Worm (Caenorhabditis elegans): ENCODE measurements around the gene C32D5.8.

Gene C32D5.8

DNA sequence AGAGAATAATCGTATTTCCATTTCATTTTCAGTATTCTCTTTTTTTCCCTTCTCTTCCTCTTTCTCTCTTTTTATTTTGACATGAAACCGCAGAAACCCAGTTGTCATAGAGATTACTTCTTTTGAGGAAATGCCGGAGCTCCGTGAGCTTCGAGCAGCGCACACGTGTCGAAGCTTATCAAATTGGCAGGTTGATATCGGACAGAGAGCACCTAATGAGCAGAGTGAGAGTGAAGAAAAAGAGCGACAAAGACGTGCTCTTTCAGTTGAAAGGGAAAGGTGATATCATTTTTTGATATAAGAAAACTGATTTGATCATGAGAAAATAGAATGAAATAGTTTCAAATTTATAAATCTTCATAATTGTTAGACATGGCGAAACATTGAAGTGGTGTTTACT lies 10.4 kb downstream of the C32D5.8 start, which contains the start of gene C32D5.14:
C32D5.14 (plus strand) TSS at position 131 of the 400 bp plus-strand sequence.
- TF ChIP-seq skn-1 (tag; optimal IDR thresholded peaks at IDR 0.05) (no peak), sem-4 (tag; optimal IDR thresholded peaks at IDR 0.05) (no peak), Y55F3AM.14 (GFP tag; optimal IDR thresholded peaks at IDR 0.05) (no peak), peb-1 (tag; optimal IDR thresholded peaks at IDR 0.05) (no peak), ama-1 (optimal IDR thresholded peaks at IDR 0.05) (no peak), snpc-4 (tag; optimal IDR thresholded peaks at IDR 0.05) (no peak), unc-55 (GFP tag; optimal IDR thresholded peaks at IDR 0.05) (no peak), ztf-4 (tag; optimal IDR thresholded peaks at IDR 0.05) (no peak), unc-39 (tag; optimal IDR thresholded peaks at IDR 0.05) (no peak), gmeb-1 (tag; optimal IDR thresholded peaks at IDR 0.05) (no peak), fos-1 (tag; optimal IDR thresholded peaks at IDR 0.05) (peak; percentile 53), lin-13 (GFP tag; optimal IDR thresholded peaks at IDR 0.05) (no peak), nhr-21 (tag; optimal IDR thresholded peaks at IDR 0.05) (peak; percentile 23), lin-11 (tag; optimal IDR thresholded peaks at IDR 0.05) (peak; percentile 20), alr-1 (tag; optimal IDR thresholded peaks at IDR 0.05) (no peak), nhr-129 (tag; optimal IDR thresholded peaks at IDR 0.05) (no peak), F13H6.1 (tag; optimal IDR thresholded peaks at IDR 0.05) (no peak), ceh-82 (tag; optimal IDR thresholded peaks at IDR 0.05) (no peak), lin-39 (tag; optimal IDR thresholded peaks at IDR 0.05) (no peak), ceh-16 (tag; optimal IDR thresholded peaks at IDR 0.05) (no peak), sma-3 (GFP tag; optimal IDR thresholded peaks at IDR 0.05) (no peak), mab-5 (tag; optimal IDR thresholded peaks at IDR 0.05) (no peak)

DNA sequence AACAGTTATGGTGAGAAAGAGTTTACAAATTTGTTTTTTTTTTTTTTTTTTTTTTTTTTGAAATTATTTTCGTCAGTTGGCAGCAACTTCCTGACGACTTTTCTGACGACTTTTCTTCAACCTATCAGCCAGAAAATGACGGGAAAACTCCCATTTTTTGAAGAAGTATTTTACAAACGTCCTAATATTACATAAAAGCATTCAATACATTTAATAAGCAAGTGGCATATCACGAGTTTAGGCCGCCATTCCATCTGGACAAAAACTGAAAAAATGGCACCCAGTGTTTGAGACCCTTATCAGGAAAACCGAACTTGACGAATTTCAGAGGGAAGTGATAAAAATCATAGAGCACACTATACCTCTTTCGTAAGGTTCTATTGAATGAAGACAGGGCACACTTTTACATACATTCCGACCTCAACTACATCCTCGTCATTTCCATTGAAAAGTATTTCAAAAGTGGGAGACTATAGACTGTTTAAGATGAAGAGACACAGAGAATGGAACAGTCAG lies 11.0 kb downstream of the C32D5.8 start:
- TF ChIP-seq sma-3 (GFP tag; optimal IDR thresholded peaks at IDR 0.05): no peak
- no peak for TF ChIP-seq ztf-1 (GFP tag; conservative IDR thresholded peaks at IDR 0.05)
- no peak for TF ChIP-seq ceh-16 (tag; optimal IDR thresholded peaks at IDR 0.05)
- peak; percentile 33 for TF ChIP-seq fos-1 (tag; optimal IDR thresholded peaks at IDR 0.05)
- TF ChIP-seq egl-27 (tag; optimal IDR thresholded peaks at IDR 0.05): no peak
- TF ChIP-seq nhr-11 (tag; optimal IDR thresholded peaks at IDR 0.05): no peak

DNA sequence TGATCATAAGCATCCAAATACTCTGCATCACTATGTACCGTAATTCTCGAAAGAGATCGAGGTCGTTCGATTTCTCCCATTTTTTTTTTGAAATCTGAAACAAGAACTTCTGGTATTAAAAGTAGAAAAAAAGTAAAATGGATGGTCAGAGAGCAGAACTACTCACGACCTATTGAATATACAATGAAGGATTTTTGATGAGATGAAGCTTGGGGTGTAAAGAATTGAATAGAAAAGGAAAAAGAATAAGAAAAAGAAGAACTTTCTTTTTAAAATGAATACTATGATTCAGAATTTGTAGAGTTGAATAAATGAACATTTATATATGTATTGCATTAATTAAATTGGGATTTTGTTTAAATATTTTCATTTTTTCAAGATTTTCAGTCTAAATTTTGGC lies 11.9 kb downstream of the C32D5.8 start, which contains the start of gene ttc-39B:
ttc-39B (minus strand) TSS at position 101 of the 400 bp plus-strand sequence.
- TF ChIP-seq nhr-25 (tag; optimal IDR thresholded peaks at IDR 0.05) (no peak), ztf-11 (tag; optimal IDR thresholded peaks at IDR 0.05) (no peak), alr-1 (tag; optimal IDR thresholded peaks at IDR 0.05) (no peak), dmd-4 (tag; optimal IDR thresholded peaks at IDR 0.05) (no peak), ceh-16 (tag; optimal IDR thresholded peaks at IDR 0.05) (no peak), mab-5 (tag; optimal IDR thresholded peaks at IDR 0.05) (no peak), R02D3.7 (tag; optimal IDR thresholded peaks at IDR 0.05) (no peak), nhr-12 (tag; optimal IDR thresholded peaks at IDR 0.05) (no peak), fos-1 (tag; optimal IDR thresholded peaks at IDR 0.05) (no peak), nhr-11 (tag; optimal IDR thresholded peaks at IDR 0.05) (no peak)

DNA sequence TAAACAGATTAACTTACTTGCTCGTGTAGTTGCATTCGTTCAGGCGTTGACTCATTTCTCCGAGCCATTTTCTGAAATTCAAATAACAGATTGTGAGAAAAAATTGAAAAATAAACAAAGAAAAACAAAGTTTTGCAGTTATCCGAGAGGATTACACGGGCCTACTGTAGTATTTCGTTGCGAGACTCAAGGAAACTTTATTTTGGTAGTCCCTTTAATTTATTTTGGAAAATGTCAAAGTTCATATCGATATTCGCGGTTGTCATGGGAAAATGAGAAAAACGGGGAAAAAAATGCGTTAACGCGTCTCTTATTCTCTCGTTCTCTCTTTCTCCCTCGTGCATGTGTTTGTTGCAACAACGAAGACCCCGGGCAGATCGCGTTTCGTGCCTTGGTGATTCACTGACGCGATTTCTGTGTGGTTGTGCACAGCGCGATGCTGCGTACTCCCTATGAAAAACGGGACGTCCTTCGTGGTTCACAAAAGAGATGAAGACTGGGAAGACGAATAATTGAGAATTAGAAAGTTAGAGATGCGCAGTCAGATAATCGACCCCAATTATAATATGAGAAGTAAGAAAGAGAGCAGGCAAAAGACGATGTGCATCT lies 14.4 kb downstream of the C32D5.8 start, which contains the start of gene set-4:
set-4 (minus strand) TSS at position 120 of the 609 bp plus-strand sequence.
- TF ChIP-seq ZK546.5 (tag; optimal IDR thresholded peaks at IDR 0.05) (peak; percentile 27), skn-1 (tag; optimal IDR thresholded peaks at IDR 0.05) (no peak), lin-13 (GFP tag; optimal IDR thresholded peaks at IDR 0.05) (peak; percentile 93), nhr-6 (tag; optimal IDR thresholded peaks at IDR 0.05) (peak; percentile 85), lsy-2 (tag; optimal IDR thresholded peaks at IDR 0.05) (peak; percentile 90 to 95), nhr-11 (tag; optimal IDR thresholded peaks at IDR 0.05) (no peak), blmp-1 (tag; optimal IDR thresholded peaks at IDR 0.05; ENCODE audit: insufficient read depth) (peak; percentile 54), mdl-1 (tag; optimal IDR thresholded peaks at IDR 0.05) (peak; percentile 18 to 91), nhr-77 (tag; optimal IDR thresholded peaks at IDR 0.05) (peak; percentile 68), unc-55 (GFP tag; optimal IDR thresholded peaks at IDR 0.05) (peak; percentile 96), F13H6.1 (tag; optimal IDR thresholded peaks at IDR 0.05) (peak; percentile 92), mbf-1 (tag; optimal IDR thresholded peaks at IDR 0.05) (no peak), snpc-4 (tag; optimal IDR thresholded peaks at IDR 0.05) (peak; percentile 88), gmeb-1 (tag; optimal IDR thresholded peaks at IDR 0.05) (peak; percentile 90), sma-3 (GFP tag; optimal IDR thresholded peaks at IDR 0.05) (peak; percentile 91), sma-9 (GFP tag; optimal IDR thresholded peaks at IDR 0.05) (peak; percentile 92), sma-9 (tag; optimal IDR thresholded peaks at IDR 0.05) (no peak), ztf-1 (GFP tag; conservative IDR thresholded peaks at IDR 0.05) (no peak), nhr-12 (tag; optimal IDR thresholded peaks at IDR 0.05) (no peak), C34F6.9 (tag; optimal IDR thresholded peaks at IDR 0.05) (peak; percentile 98), nhr-21 (tag; optimal IDR thresholded peaks at IDR 0.05) (peak; percentile 87), ama-1 (optimal IDR thresholded peaks at IDR 0.05) (peak; percentile 26), nhr-23 (tag; optimal IDR thresholded peaks at IDR 0.05) (no peak), lin-39 (tag; optimal IDR thresholded peaks at IDR 0.05) (no peak), nhr-237 (tag; optimal IDR thresholded peaks at IDR 0.05) (peak; percentile 20), fos-1 (tag; optimal IDR thresholded peaks at IDR 0.05) (peak; percentile 96), lin-11 (tag; optimal IDR thresholded peaks at IDR 0.05) (peak; percentile 89), R02D3.7 (tag; optimal IDR thresholded peaks at IDR 0.05) (peak; percentile 50), zag-1 (tag; optimal IDR thresholded peaks at IDR 0.05) (peak; percentile 72), nhr-129 (tag; optimal IDR thresholded peaks at IDR 0.05) (peak; percentile 96), ceh-16 (tag; optimal IDR thresholded peaks at IDR 0.05) (peak; percentile 91), nhr-10 (tag; optimal IDR thresholded peaks at IDR 0.05) (peak; percentile 78), unc-39 (tag; optimal IDR thresholded peaks at IDR 0.05) (no peak), ztf-4 (tag; optimal IDR thresholded peaks at IDR 0.05) (peak; percentile 90)
